Worm (Caenorhabditis elegans): ENCODE results near the gene slc-17.5.

ce11 chrV:8306366-8306765 is 21.7 kb upstream of the slc-17.5 start, which contains the start of gene W02D7.8:
- TF ChIP-seq nhr-28 (tag; optimal IDR thresholded peaks at IDR 0.05) (no peak), pha-4 (tag; optimal IDR thresholded peaks at IDR 0.05) (no peak), nhr-12 (tag; optimal IDR thresholded peaks at IDR 0.05) (no peak), lsy-2 (tag; optimal IDR thresholded peaks at IDR 0.05) (no peak)

Measured in whole organism, mixed stage, embryonic.